Fruit fly (Drosophila melanogaster) whole organism, embryonic: ENCODE measurements around the gene CG2006.

Source experiments
- Asciz ChIP-seq: fragments of 200-800 bp; sonication (Bioruptor generic); optimal IDR thresholded peaks from 2 replicates; lab custom pipeline; 2017; ENCODE audit warnings: missing biosample characterization, mild to moderate bottlenecking, missing genetic modification characterization, missing genetic modification reagents
- Bdp1 ChIP-seq: fragments of 200-800 bp; sonication (Bioruptor generic); optimal IDR thresholded peaks from 3 replicates; lab custom pipeline; 2016; ENCODE audit warnings: missing biosample characterization, missing genetic modification characterization
- Bteb2 ChIP-seq: fragments of 200-800 bp; sonication (Bioruptor generic); optimal IDR thresholded peaks from 2 replicates; lab custom pipeline; 2016; ENCODE audit warnings: missing biosample characterization, missing genetic modification characterization
- CG10366 ChIP-seq: fragments of 200-800 bp; sonication (Bioruptor generic); IDR thresholded peaks from 2 replicates; pipeline ENCODE4 v1.3.6; 2022; ENCODE audit warnings: missing biosample characterization, missing genetic modification characterization
- CG10654 ChIP-seq: fragments of 200-800 bp; sonication (Bioruptor generic); optimal IDR thresholded peaks from 2 replicates; lab custom pipeline; 2016; ENCODE audit warnings: missing biosample characterization, missing genetic modification characterization
- CG12236 ChIP-seq: fragments of 200-800 bp; sonication (Bioruptor generic); optimal IDR thresholded peaks from 2 replicates; lab custom pipeline; 2016; ENCODE audit warnings: missing biosample characterization, missing genetic modification characterization
- CG13123 ChIP-seq: fragments of 200-800 bp; sonication (Bioruptor generic); optimal IDR thresholded peaks from 2 replicates; lab custom pipeline; 2016; ENCODE audit warnings: missing biosample characterization, missing genetic modification characterization
- CG14710 ChIP-seq: fragments of 200-800 bp; sonication (Bioruptor generic); optimal IDR thresholded peaks from 3 replicates; lab custom pipeline; 2019; ENCODE audit warnings: missing biosample characterization, mild to moderate bottlenecking, missing genetic modification characterization, moderate library complexity
- CG15479 ChIP-seq: fragments of 200-800 bp; sonication (Bioruptor generic); optimal IDR thresholded peaks from 3 replicates; lab custom pipeline; 2019; ENCODE audit warnings: missing biosample characterization, mild to moderate bottlenecking, missing genetic modification characterization, moderate library complexity
- CG1602 ChIP-seq: fragments of 200-800 bp; sonication (Bioruptor generic); optimal IDR thresholded peaks from 3 replicates; lab custom pipeline; 2016; ENCODE audit warnings: missing biosample characterization, missing genetic modification characterization
- CG16815 ChIP-seq: fragments of 200-800 bp; sonication (Bioruptor generic); optimal IDR thresholded peaks from 3 replicates; lab custom pipeline; 2017; ENCODE audit warnings: missing biosample characterization, mild to moderate bottlenecking, missing genetic modification characterization
- CG17186 ChIP-seq: fragments of 200-800 bp; sonication (Bioruptor generic); optimal IDR thresholded peaks from 3 replicates; lab custom pipeline; 2017; ENCODE audit warnings: missing biosample characterization, missing genetic modification reagents, missing genetic modification characterization
- CG17912 ChIP-seq: fragments of 200-800 bp; sonication (Bioruptor generic); optimal IDR thresholded peaks from 2 replicates; lab custom pipeline; 2018; ENCODE audit warnings: missing biosample characterization, mild to moderate bottlenecking, missing genetic modification characterization
- CG18262 ChIP-seq: fragments of 200-800 bp; optimal IDR thresholded peaks from 3 replicates; lab custom pipeline; 2019; ENCODE audit warnings: missing biosample characterization, mild to moderate bottlenecking, missing genetic modification characterization, moderate library complexity
- CG1832 ChIP-seq: fragments of 200-800 bp; sonication (Bioruptor generic); optimal IDR thresholded peaks from 2 replicates; lab custom pipeline; 2017; ENCODE audit warnings: missing biosample characterization, mild to moderate bottlenecking, missing genetic modification characterization, inconsistent platforms
- CG18599 ChIP-seq: fragments of 200-800 bp; sonication (Bioruptor generic); optimal IDR thresholded peaks from 3 replicates; lab custom pipeline; 2017; ENCODE audit warnings: missing biosample characterization, missing genetic modification characterization, mild to moderate bottlenecking, moderate library complexity, missing genetic modification reagents
- CG4854 ChIP-seq: fragments of 200-800 bp; sonication (Bioruptor generic); optimal IDR thresholded peaks from 2 replicates; lab custom pipeline; 2016; ENCODE audit warnings: missing biosample characterization, missing genetic modification characterization, inconsistent platforms
- CG7372 ChIP-seq: fragments of 200-800 bp; sonication (Bioruptor generic); IDR thresholded peaks from 2 replicates; pipeline ENCODE4 v1.3.6; 2022; ENCODE audit warnings: missing biosample characterization, missing genetic modification characterization
- CG9797 ChIP-seq: fragments of 200-800 bp; sonication (Bioruptor generic); optimal IDR thresholded peaks from 3 replicates; lab custom pipeline; 2018; ENCODE audit warnings: missing biosample characterization, mild to moderate bottlenecking, missing genetic modification characterization
- Dad ChIP-seq: fragments of 200-800 bp; sonication (Bioruptor generic); optimal IDR thresholded peaks from 3 replicates; lab custom pipeline; 2016; ENCODE audit warnings: missing biosample characterization, missing genetic modification characterization
- Dip2 ChIP-seq: fragments of 200-800 bp; sonication (Bioruptor generic); IDR thresholded peaks from 2 replicates; pipeline ENCODE4 v1.3.6; 2022; ENCODE audit warnings: missing biosample characterization, missing genetic modification characterization
- E2f1 ChIP-seq: fragments of 200-800 bp; sonication (Bioruptor generic); IDR thresholded peaks from 2 replicates; pipeline ENCODE4 v1.3.6; 2022; ENCODE audit warnings: missing biosample characterization, missing genetic modification characterization
- Fer3 ChIP-seq: fragments of 200-800 bp; sonication (Bioruptor generic); optimal IDR thresholded peaks from 2 replicates; lab custom pipeline; 2018; ENCODE audit warnings: missing biosample characterization, mild to moderate bottlenecking, missing genetic modification characterization, moderate library complexity
- HLH4C ChIP-seq: fragments of 200-800 bp; sonication (Bioruptor generic); IDR thresholded peaks from 3 replicates; pipeline ENCODE4 v1.3.6; 2022; ENCODE audit warnings: missing biosample characterization, missing genetic modification characterization; ENCODE audit not compliant: partially characterized antibody
- HmgD ChIP-seq: fragments of 200-800 bp; sonication (Bioruptor generic); optimal IDR thresholded peaks from 3 replicates; lab custom pipeline; 2016; ENCODE audit warnings: missing biosample characterization, missing genetic modification characterization
- Max ChIP-seq: fragments of 200-800 bp; sonication (Bioruptor generic); optimal IDR thresholded peaks from 2 replicates; lab custom pipeline; 2016; ENCODE audit warnings: missing biosample characterization, mild to moderate bottlenecking, missing genetic modification characterization
- NC2β ChIP-seq: fragments of 200-800 bp; sonication (Bioruptor generic); optimal IDR thresholded peaks from 2 replicates; lab custom pipeline; 2016; ENCODE audit warnings: missing biosample characterization, missing genetic modification characterization
- Ssrp ChIP-seq: fragments of 200-800 bp; sonication (Bioruptor generic); optimal IDR thresholded peaks from 2 replicates; lab custom pipeline; 2018; ENCODE audit warnings: missing biosample characterization, mild to moderate bottlenecking, missing genetic modification characterization, moderate library complexity
- Vsx1 ChIP-seq: fragments of 200-800 bp; sonication (Bioruptor generic); optimal IDR thresholded peaks from 2 replicates; lab custom pipeline; 2017; ENCODE audit warnings: missing biosample characterization, mild to moderate bottlenecking, missing genetic modification characterization, missing genetic modification reagents
- az2 ChIP-seq: fragments of 200-800 bp; sonication (Bioruptor generic); optimal IDR thresholded peaks from 3 replicates; lab custom pipeline; 2016; ENCODE audit warnings: missing biosample characterization, missing genetic modification characterization
- br ChIP-seq: fragments of >200 bp; optimal IDR thresholded peaks from 2 replicates; lab custom pipeline; 2017
- dysf ChIP-seq: fragments of 200-800 bp; sonication (Bioruptor generic); IDR thresholded peaks from 3 replicates; pipeline ENCODE4 v1.3.6; 2022; ENCODE audit warnings: missing biosample characterization, missing genetic modification characterization
- ems ChIP-seq: fragments of 200-800 bp; sonication (Bioruptor generic); optimal IDR thresholded peaks from 3 replicates; lab custom pipeline; 2016; ENCODE audit warnings: missing biosample characterization, missing genetic modification characterization
- eyg ChIP-seq: fragments of 200-800 bp; sonication (Bioruptor generic); optimal IDR thresholded peaks from 3 replicates; lab custom pipeline; 2016; ENCODE audit warnings: missing biosample characterization, missing genetic modification characterization
- gcm2 ChIP-seq: fragments of 200-800 bp; sonication (Bioruptor generic); optimal IDR thresholded peaks from 2 replicates; lab custom pipeline; 2016; ENCODE audit warnings: missing biosample characterization, missing genetic modification characterization
- gsb-n ChIP-seq: fragments of 200-800 bp; sonication (Bioruptor generic); optimal IDR thresholded peaks from 3 replicates; lab custom pipeline; 2018; ENCODE audit warnings: missing biosample characterization, mild to moderate bottlenecking, missing genetic modification characterization
- hkb ChIP-seq, 2 experiments: fragments of 200-800 bp in 1 of 2; fragments of >200 bp in 1 of 2; sonication (Bioruptor generic) in 1 of 2; IDR thresholded peaks in 1 of 2; optimal IDR thresholded peaks in 1 of 2; 2 replicates each; pipeline versions ENCODE4 v1.3.6 to Lab custom; 2017 to 2022; ENCODE audit warnings: missing biosample characterization in 1 of 2, missing genetic modification characterization in 1 of 2
- jigr1 ChIP-seq: fragments of 200-800 bp; sonication (Bioruptor generic); IDR thresholded peaks from 3 replicates; pipeline ENCODE4 v1.3.6; 2022; ENCODE audit warnings: missing biosample characterization, missing genetic modification characterization
- kah ChIP-seq: fragments of 200-800 bp; sonication (Bioruptor generic); optimal IDR thresholded peaks from 2 replicates; lab custom pipeline; 2018; ENCODE audit warnings: missing biosample characterization, mild to moderate bottlenecking, missing genetic modification characterization
- maf-S ChIP-seq: fragments of 200-800 bp; sonication (Bioruptor generic); optimal IDR thresholded peaks from 2 replicates; lab custom pipeline; 2016; ENCODE audit warnings: missing biosample characterization, missing genetic modification characterization
- mld ChIP-seq: fragments of 200-800 bp; sonication (Bioruptor generic); IDR thresholded peaks from 3 replicates; pipeline ENCODE4 v1.3.6; 2022; ENCODE audit warnings: missing biosample characterization, missing genetic modification characterization; ENCODE audit not compliant: partially characterized antibody
- nau ChIP-seq: fragments of 200-800 bp; sonication (Bioruptor generic); optimal IDR thresholded peaks from 3 replicates; lab custom pipeline; 2017; ENCODE audit warnings: missing biosample characterization, mild to moderate bottlenecking, missing genetic modification characterization, missing genetic modification reagents
- odd ChIP-seq: fragments of 200-800 bp; sonication (Bioruptor generic); optimal IDR thresholded peaks from 2 replicates; lab custom pipeline; 2017; ENCODE audit warnings: missing biosample characterization, mild to moderate bottlenecking, missing genetic modification characterization
- psq ChIP-seq: fragments of 200-800 bp; sonication (Bioruptor generic); optimal IDR thresholded peaks from 2 replicates; lab custom pipeline; 2017; ENCODE audit warnings: missing biosample characterization, missing genetic modification characterization
- slp2 ChIP-seq: fragments of 200-800 bp; sonication (Bioruptor generic); optimal IDR thresholded peaks from 2 replicates; lab custom pipeline; 2016; ENCODE audit warnings: missing biosample characterization, missing genetic modification characterization
- tap ChIP-seq: fragments of 200-800 bp; optimal IDR thresholded peaks from 3 replicates; lab custom pipeline; 2019; ENCODE audit warnings: missing biosample characterization, mild to moderate bottlenecking, missing genetic modification characterization, moderate library complexity
- tin ChIP-seq: fragments of 200-800 bp; sonication (Bioruptor generic); optimal IDR thresholded peaks from 3 replicates; lab custom pipeline; 2016; ENCODE audit warnings: missing biosample characterization, missing genetic modification characterization
- twi ChIP-seq: fragments of 200-800 bp; optimal IDR thresholded peaks from 2 replicates; lab custom pipeline; 2019; ENCODE audit warnings: missing biosample characterization, mild to moderate bottlenecking, missing genetic modification characterization, moderate library complexity
- usp ChIP-seq: fragments of >200 bp; optimal IDR thresholded peaks from 2 replicates; lab custom pipeline; 2017; ENCODE audit warnings: missing biosample characterization, missing genetic modification characterization
- wor ChIP-seq: fragments of 200-800 bp; sonication (Bioruptor generic); IDR thresholded peaks from 2 replicates; pipeline ENCODE4 v1.3.6; 2022; ENCODE audit warnings: missing biosample characterization, missing genetic modification characterization
- z ChIP-seq: fragments of 200-800 bp; sonication (Bioruptor generic); IDR thresholded peaks from 3 replicates; pipeline ENCODE4 v1.3.6; 2022; ENCODE audit warnings: missing biosample characterization, missing genetic modification characterization

CG2006 gene

dm6 chr3R:29489209-29489608 is at the start of gene CG2006, which contains the start of gene CG2321 (continued):
- peak; percentile 92 for TF ChIP-seq CG9797
- TF ChIP-seq CG7372 = peak; percentile 38; the same call in 1 of the 2 replicates
- peak; percentile 11 for TF ChIP-seq Max (GFP tag; lab: Kevin White, UChicago)
- no peak for TF ChIP-seq gcm2 (GFP tag; lab: Kevin White, UChicago)
- TF ChIP-seq br (lab: Kevin White, UChicago) = no peak
- TF ChIP-seq hkb (optimal IDR thresholded peaks at IDR 0.05; lab: Kevin White, UChicago) = no peak
- peak; percentile 53; the same call in 1 of the 2 replicates for TF ChIP-seq hkb (GFP tag; IDR thresholded peaks at IDR 0.05; lab: Robert Waterston, UW)
- TF ChIP-seq CG13123 = no peak
- no peak for TF ChIP-seq tap
- TF ChIP-seq Asciz (GFP tag; lab: Kevin White, UChicago) = no peak
- TF ChIP-seq CG14710 (tag; lab: Kevin White, UChicago) = peak; percentile 80
- TF ChIP-seq HmgD (GFP tag; lab: Kevin White, UChicago) = peak; percentile 40
- TF ChIP-seq wor (GFP tag; lab: Robert Waterston, UW) = no peak
- peak; percentile 20 for TF ChIP-seq CG1602 (GFP tag; lab: Kevin White, UChicago)
- peak; percentile 24 for TF ChIP-seq Bdp1
- peak; percentile 30 for TF ChIP-seq CG10654 (GFP tag; lab: Kevin White, UChicago)
- no peak for TF ChIP-seq jigr1
- peak; percentile 31 for TF ChIP-seq CG15479 (GFP tag; lab: Kevin White, UChicago)
- peak; percentile 76 for TF ChIP-seq CG17186 (GFP tag; lab: Kevin White, UChicago)
- TF ChIP-seq Dip2 (GFP tag; lab: Robert Waterston, UW) = no peak
- peak; percentile 65 for TF ChIP-seq HLH4C
- no peak for TF ChIP-seq mld
- TF ChIP-seq Ssrp (tag; lab: Kevin White, UChicago) = peak; percentile 4
- TF ChIP-seq CG10366 (GFP tag; lab: Robert Waterston, UW) = peak; percentile 63
- TF ChIP-seq odd (GFP tag; lab: Kevin White, UChicago) = no peak
- TF ChIP-seq dysf (GFP tag; lab: Robert Waterston, UW) = peak; percentile 73
- no peak for TF ChIP-seq nau (GFP tag; lab: Kevin White, UChicago)
- no peak for TF ChIP-seq CG12236
- peak; percentile 40 for TF ChIP-seq az2 (GFP tag; lab: Kevin White, UChicago)
- peak; percentile 68 for TF ChIP-seq tin (GFP tag; lab: Kevin White, UChicago)
- TF ChIP-seq CG4854 = no peak
- peak; percentile 45 for TF ChIP-seq CG17912 (GFP tag; lab: Kevin White, UChicago)
- no peak for TF ChIP-seq z (GFP tag; lab: Robert Waterston, UW)
- TF ChIP-seq Bteb2 = peak; percentile 12
- TF ChIP-seq CG18262 = peak; percentile 53
- peak; percentile 46; the same call in 1 of the 2 replicates for TF ChIP-seq E2f1
- TF ChIP-seq NC2β (GFP tag; lab: Kevin White, UChicago) = peak; percentile 53
- peak; percentile 41 for TF ChIP-seq ems (GFP tag; lab: Kevin White, UChicago)
- TF ChIP-seq maf-S (GFP tag; lab: Kevin White, UChicago) = peak; percentile 50
- peak; percentile 38 for TF ChIP-seq Fer3 (tag; lab: Kevin White, UChicago)
- peak; percentile 47 for TF ChIP-seq twi (tag; lab: Kevin White, UChicago)
- no peak for TF ChIP-seq kah (GFP tag; lab: Kevin White, UChicago)
- peak; percentile 12 for TF ChIP-seq slp2
- no peak for TF ChIP-seq Dad (GFP tag; lab: Kevin White, UChicago)
- no peak for TF ChIP-seq CG1832 (GFP tag; lab: Kevin White, UChicago)
- TF ChIP-seq Vsx1 = peak; percentile 76
- TF ChIP-seq gsb-n (tag; lab: Kevin White, UChicago) = no peak
- TF ChIP-seq eyg (GFP tag; lab: Kevin White, UChicago) = peak; percentile 32
- TF ChIP-seq CG18599 (GFP tag; lab: Kevin White, UChicago) = peak; percentile 41
- TF ChIP-seq CG16815 (GFP tag; lab: Kevin White, UChicago) = no peak
- TF ChIP-seq usp (GFP tag; lab: Kevin White, UChicago) = no peak
- TF ChIP-seq psq = no peak
